Worm (Caenorhabditis elegans) whole organism, L4 larva: ENCODE measurements around the gene clec-194.

ENCODE experiments used
- F37D6.2 ChIP-seq: sonication (generic microtip); optimal IDR thresholded peaks from 2 replicates; lab custom pipeline; 2016; ENCODE audit warnings: mild to moderate bottlenecking, missing genetic modification characterization, missing compliant biosample characterization
- R02D3.7 ChIP-seq: fragments of 150-350 bp; sonication (generic microtip); optimal IDR thresholded peaks from 3 replicates; lab custom pipeline; 2014; ENCODE audit warnings: missing biosample characterization, missing genetic modification characterization
- aha-1 ChIP-seq: fragments of 150-350 bp; peaks from one replicate; lab custom pipeline; 2014; ENCODE audit warnings: missing biosample characterization, missing genetic modification characterization
- aly-2 ChIP-seq: sonication (generic microtip); optimal IDR thresholded peaks from 2 replicates; lab custom pipeline; 2018; ENCODE audit warnings: missing biosample characterization, missing genetic modification characterization
- ama-1 ChIP-seq: fragments of 150-350 bp; optimal IDR thresholded peaks from 2 replicates; lab custom pipeline; 2014; ENCODE audit warnings: inconsistent platforms, mixed read lengths
- arid-1 ChIP-seq: fragments of 200-800 bp; sonication (Bioruptor generic); conservative IDR thresholded peaks from 2 replicates; pipeline ENCODE4 v1.3.6; 2022; ENCODE audit warnings: missing genetic modification reagents, missing genetic modification characterization, missing compliant biosample characterization
- ceh-20 ChIP-seq: fragments of 200-800 bp; sonication (Bioruptor generic); IDR thresholded peaks from 2 replicates; pipeline ENCODE4 v1.3.6; 2022; ENCODE audit warnings: missing genetic modification reagents, missing genetic modification characterization, missing compliant biosample characterization
- ceh-28 ChIP-seq: fragments of 150-350 bp; optimal IDR thresholded peaks from 2 replicates; lab custom pipeline; 2014; ENCODE audit warnings: missing biosample characterization, missing genetic modification reagents, missing genetic modification characterization
- ceh-44 ChIP-seq: fragments of 200-800 bp; sonication (Bioruptor generic); IDR thresholded peaks from 2 replicates; pipeline ENCODE4 v1.3.6; 2022; ENCODE audit warnings: missing genetic modification reagents, missing genetic modification characterization, missing compliant biosample characterization
- daf-16 ChIP-seq, 3 experiments: sonication (generic microtip); optimal IDR thresholded peaks; 2 replicates each; lab custom pipeline; 2016 to 2017; ENCODE audit warnings: missing genetic modification characterization in 3 of 3, missing genetic modification reagents in 3 of 3, mild to moderate bottlenecking in 2 of 3, missing compliant biosample characterization in 2 of 3, missing biosample characterization in 1 of 3, moderate library complexity in 1 of 3
- daf-8 ChIP-seq: fragments of 200-800 bp; sonication (Bioruptor generic); IDR thresholded peaks from 2 replicates; pipeline ENCODE4 v1.3.6; 2022; ENCODE audit warnings: missing genetic modification characterization, missing compliant biosample characterization
- dmd-6 ChIP-seq: fragments of 200-800 bp; sonication (Bioruptor generic); IDR thresholded peaks from 2 replicates; pipeline ENCODE4 v1.3.6; 2022; ENCODE audit warnings: missing genetic modification reagents, missing genetic modification characterization, missing compliant biosample characterization
- dpl-1 ChIP-seq: fragments of 150-350 bp; optimal IDR thresholded peaks from 2 replicates; lab custom pipeline; 2014; ENCODE audit warnings: missing biosample characterization, missing genetic modification reagents, missing genetic modification characterization
- dve-1 ChIP-seq: sonication (generic microtip); optimal IDR thresholded peaks from 2 replicates; lab custom pipeline; 2017; ENCODE audit warnings: antibody characterized with exemption, mild to moderate bottlenecking, missing genetic modification characterization, missing compliant biosample characterization; ENCODE audit not compliant: insufficient read depth
- egl-27 ChIP-seq: sonication (generic microtip); optimal IDR thresholded peaks from 3 replicates; lab custom pipeline; 2017; ENCODE audit warnings: missing biosample characterization, missing genetic modification reagents, missing genetic modification characterization
- fkh-10 ChIP-seq: fragments of 150-350 bp; optimal IDR thresholded peaks from 2 replicates; lab custom pipeline; 2014; ENCODE audit warnings: missing biosample characterization, missing genetic modification reagents, missing genetic modification characterization
- hif-1 ChIP-seq, 2 experiments: sonication (generic microtip); optimal IDR thresholded peaks; 2 replicates each; lab custom pipeline; 2016 to 2017; ENCODE audit warnings: missing compliant biosample characterization in 2 of 2, missing genetic modification characterization in 2 of 2, missing genetic modification reagents in 2 of 2, missing genotype in 2 of 2, mild to moderate bottlenecking in 1 of 2
- hlh-11 ChIP-seq: fragments of 200-800 bp; sonication (Bioruptor generic); optimal IDR thresholded peaks from 2 replicates; lab custom pipeline; 2018; ENCODE audit warnings: mild to moderate bottlenecking, missing genetic modification characterization, missing compliant biosample characterization
- hlh-30 ChIP-seq: sonication (generic microtip); optimal IDR thresholded peaks from 2 replicates; lab custom pipeline; 2017; ENCODE audit warnings: antibody characterized with exemption, mild to moderate bottlenecking, missing genetic modification characterization, missing compliant biosample characterization; ENCODE audit not compliant: insufficient read depth
- hmg-1.1 ChIP-seq: fragments of 200-800 bp; sonication (Bioruptor generic); IDR thresholded peaks from 2 replicates; pipeline ENCODE4 v1.3.6; 2022; ENCODE audit warnings: missing genetic modification reagents, missing genetic modification characterization, missing compliant biosample characterization
- lim-7 ChIP-seq: fragments of 200-800 bp; sonication (Bioruptor generic); IDR thresholded peaks from 2 replicates; pipeline ENCODE4 v1.3.6; 2022; ENCODE audit warnings: missing genetic modification characterization, missing compliant biosample characterization
- lin-13 ChIP-seq: fragments of 150-350 bp; optimal IDR thresholded peaks from 2 replicates; lab custom pipeline; 2014; ENCODE audit warnings: missing biosample characterization, missing genetic modification reagents, missing genetic modification characterization
- lin-15B ChIP-seq: fragments of 150-350 bp; sonication (generic microtip); optimal IDR thresholded peaks from 3 replicates; lab custom pipeline; 2014; ENCODE audit warnings: missing biosample characterization, missing genetic modification characterization
- lin-29 ChIP-seq: fragments of 200-800 bp; sonication (Bioruptor generic); IDR thresholded peaks from 2 replicates; pipeline ENCODE4 v1.3.6; 2022; ENCODE audit warnings: missing genetic modification reagents, missing genetic modification characterization, missing compliant biosample characterization
- lin-38 ChIP-seq: fragments of 200-800 bp; sonication (Bioruptor generic); IDR thresholded peaks from 2 replicates; pipeline ENCODE4 v1.3.6; 2022; ENCODE audit warnings: missing genetic modification reagents, missing genetic modification characterization, missing compliant biosample characterization
- lin-39 ChIP-seq: fragments of 150-350 bp; optimal IDR thresholded peaks from 2 replicates; lab custom pipeline; 2014; ENCODE audit warnings: missing biosample characterization, missing genetic modification reagents, missing genetic modification characterization
- lir-3 ChIP-seq: sonication (generic microtip); optimal IDR thresholded peaks from 2 replicates; lab custom pipeline; 2016; ENCODE audit warnings: mild to moderate bottlenecking, missing genetic modification characterization, missing compliant biosample characterization
- lsy-2 ChIP-seq, 2 experiments: fragments of 150-350 bp in 1 of 2; sonication (generic microtip) in 1 of 2; optimal IDR thresholded peaks; 2 replicates each; lab custom pipeline; 2014 to 2017; ENCODE audit warnings: missing biosample characterization in 2 of 2, missing genetic modification characterization in 2 of 2
- madf-5 ChIP-seq, 2 experiments: fragments of 200-800 bp; sonication (Bioruptor generic); IDR thresholded peaks; 2 replicates each; pipeline ENCODE4 v1.3.6; 2022; ENCODE audit warnings: missing compliant biosample characterization in 2 of 2, missing genetic modification characterization in 2 of 2
- mdl-1 ChIP-seq, 2 experiments: fragments of 150-350 bp in 1 of 2; sonication (generic microtip) in 1 of 2; optimal IDR thresholded peaks; 2 replicates each; lab custom pipeline; 2014 to 2017; ENCODE audit warnings: missing biosample characterization in 2 of 2, missing genetic modification characterization in 2 of 2
- mep-1 ChIP-seq: fragments of 150-350 bp; sonication (generic microtip); optimal IDR thresholded peaks from 3 replicates; lab custom pipeline; 2014; ENCODE audit warnings: missing biosample characterization, missing genetic modification characterization
- mxl-3 ChIP-seq: fragments of 200-800 bp; sonication (Bioruptor generic); optimal IDR thresholded peaks from 2 replicates; lab custom pipeline; 2018; ENCODE audit warnings: mild to moderate bottlenecking, missing genetic modification characterization, missing compliant biosample characterization
- nhr-102 ChIP-seq: sonication (generic microtip); optimal IDR thresholded peaks from 2 replicates; lab custom pipeline; 2016; ENCODE audit warnings: mild to moderate bottlenecking, missing genetic modification characterization, moderate library complexity, missing compliant biosample characterization
- nhr-237 ChIP-seq: sonication (generic microtip); optimal IDR thresholded peaks from 2 replicates; lab custom pipeline; 2017; ENCODE audit warnings: missing biosample characterization, missing genetic modification characterization
- nhr-25 ChIP-seq: sonication (generic microtip); optimal IDR thresholded peaks from 2 replicates; lab custom pipeline; 2017; ENCODE audit warnings: missing genetic modification characterization, mild to moderate bottlenecking, missing compliant biosample characterization, antibody characterized with exemption, moderate library complexity, borderline replicate concordance; ENCODE audit not compliant: insufficient read depth
- nhr-41 ChIP-seq: fragments of 200-800 bp; sonication (Bioruptor generic); IDR thresholded peaks from 2 replicates; pipeline ENCODE4 v1.3.6; 2022; ENCODE audit warnings: missing genetic modification reagents, missing genetic modification characterization, missing compliant biosample characterization
- nhr-42 ChIP-seq: fragments of 200-800 bp; sonication (Bioruptor generic); IDR thresholded peaks from 2 replicates; pipeline ENCODE4 v1.3.6; 2022; ENCODE audit warnings: missing genetic modification characterization, missing compliant biosample characterization
- nhr-48 ChIP-seq: sonication (generic microtip); optimal IDR thresholded peaks from 2 replicates; lab custom pipeline; 2016; ENCODE audit warnings: mild to moderate bottlenecking, missing genetic modification characterization, missing compliant biosample characterization
- nhr-6 ChIP-seq: fragments of 150-350 bp; optimal IDR thresholded peaks from 2 replicates; lab custom pipeline; 2014; ENCODE audit warnings: missing biosample characterization, missing genetic modification characterization
- nhr-76 ChIP-seq: fragments of 150-350 bp; optimal IDR thresholded peaks from 2 replicates; lab custom pipeline; 2014; ENCODE audit warnings: missing biosample characterization, missing genetic modification characterization
- nhr-77 ChIP-seq: fragments of 150-350 bp; optimal IDR thresholded peaks from 2 replicates; lab custom pipeline; 2014; ENCODE audit warnings: missing biosample characterization, missing genetic modification characterization
- php-3 ChIP-seq: fragments of 200-800 bp; sonication (Bioruptor generic); IDR thresholded peaks from 2 replicates; pipeline ENCODE4 v1.3.6; 2022; ENCODE audit warnings: missing genetic modification reagents, missing genetic modification characterization, missing compliant biosample characterization
- rbr-2 ChIP-seq: sonication (generic microtip); optimal IDR thresholded peaks from 2 replicates; lab custom pipeline; 2016; ENCODE audit warnings: missing genotype, missing genetic modification characterization, missing compliant biosample characterization
- snpc-1.2 ChIP-seq: fragments of 200-800 bp; sonication (Bioruptor generic); IDR thresholded peaks from 2 replicates; pipeline ENCODE4 v1.3.6; 2022; ENCODE audit warnings: missing genetic modification reagents, missing genetic modification characterization, missing compliant biosample characterization
- snpc-4 ChIP-seq: fragments of 150-350 bp; optimal IDR thresholded peaks from 2 replicates; lab custom pipeline; 2014; ENCODE audit warnings: missing biosample characterization, missing genetic modification characterization
- spr-1 ChIP-seq: sonication (generic microtip); optimal IDR thresholded peaks from 2 replicates; lab custom pipeline; 2016; ENCODE audit warnings: mild to moderate bottlenecking, missing genetic modification characterization, missing compliant biosample characterization
- spr-3 ChIP-seq: fragments of 200-800 bp; sonication (Bioruptor generic); optimal IDR thresholded peaks from 2 replicates; lab custom pipeline; 2018; ENCODE audit warnings: mild to moderate bottlenecking, missing genetic modification characterization, missing compliant biosample characterization
- unc-130 ChIP-seq: sonication (generic microtip); optimal IDR thresholded peaks from 2 replicates; lab custom pipeline; 2016; ENCODE audit warnings: missing genetic modification reagents, missing genetic modification characterization, missing compliant biosample characterization
- vab-7 ChIP-seq: fragments of 200-800 bp; sonication (Bioruptor generic); IDR thresholded peaks from 2 replicates; pipeline ENCODE4 v1.3.6; 2022; ENCODE audit warnings: missing genetic modification reagents, missing genetic modification characterization, missing compliant biosample characterization
- zip-2 ChIP-seq: fragments of 150-350 bp; optimal IDR thresholded peaks from 2 replicates; lab custom pipeline; 2014; ENCODE audit warnings: missing biosample characterization, missing genetic modification characterization
- ztf-7 ChIP-seq: fragments of 150-350 bp; optimal IDR thresholded peaks from 2 replicates; lab custom pipeline; 2014; ENCODE audit warnings: missing biosample characterization, missing genetic modification characterization

The clec-194 gene

DNA sequence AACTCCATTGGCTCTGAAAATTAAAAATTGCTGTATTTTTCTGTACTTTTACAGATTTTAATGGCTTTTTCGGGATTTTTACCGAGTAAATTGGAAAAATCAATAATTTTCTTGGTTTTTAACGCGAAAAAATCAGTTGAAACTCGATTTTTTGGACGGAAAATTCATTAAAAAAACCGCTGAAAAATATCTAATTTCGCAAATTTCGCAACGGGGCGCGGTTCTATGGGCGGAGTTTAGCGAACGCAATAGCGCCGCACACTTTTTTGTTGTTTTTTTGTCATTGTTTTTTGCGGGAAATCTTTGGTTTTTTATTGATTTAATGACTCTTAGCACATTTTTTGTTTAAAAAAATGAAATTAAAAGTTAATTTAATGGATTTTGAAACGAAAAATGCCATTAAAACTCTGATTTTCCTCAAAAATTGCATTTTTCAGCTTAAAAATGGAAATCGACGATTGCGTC, 32.0 kb downstream of the clec-194 start, which contains the start of the genes mel-46 and lsy-13:
Gene mel-46 (minus strand): TSS at position 51 of the 465 bp plus-strand sequence.
Gene lsy-13 (plus strand): TSS at position 440 of the 465 bp plus-strand sequence.
- TF ChIP-seq ceh-28 (no peak), lir-3 (no peak), rbr-2 (tag; lab: Kevin White, UChicago) (peak; percentile 52), F37D6.2 (tag; lab: Kevin White, UChicago) (no peak), php-3 (GFP tag; lab: Robert Waterston, UW) (no peak), aha-1 (tag; lab: Kevin White, UChicago) (peak; percentile 73), lin-29 (no peak), lin-13 (GFP tag; lab: Kevin White, UChicago) (peak; percentile 1), nhr-102 (no peak), spr-1 (tag; lab: Kevin White, UChicago) (no peak), nhr-6 (tag; lab: Kevin White, UChicago) (no peak), nhr-41 (no peak), lsy-2 (tag; optimal IDR thresholded peaks at IDR 0.05; lab: Kevin White, UChicago) (peak in 1 of 2 experiments; percentile 70), lin-38 (GFP tag; lab: Robert Waterston, UW) (peak; percentile 63), mep-1 (tag; lab: Kevin White, UChicago) (peak; percentile 70), unc-130 (GFP tag; lab: Kevin White, UChicago) (peak; percentile 55), aly-2 (no peak), daf-8 (GFP tag; lab: Robert Waterston, UW) (no peak), zip-2 (tag; lab: Kevin White, UChicago) (no peak), ama-1 (lab: Kevin White, UChicago) (peak; percentile 11), nhr-48 (no peak), vab-7 (GFP tag; lab: Robert Waterston, UW) (peak; percentile 39; the same call in 1 of the 2 replicates), nhr-237 (tag; lab: Kevin White, UChicago) (no peak), dpl-1 (peak; percentile 55), arid-1 (GFP tag; lab: Robert Waterston, UW) (no peak), mxl-3 (GFP tag; lab: Kevin White, UChicago) (no peak), nhr-42 (GFP tag; lab: Robert Waterston, UW) (no peak), nhr-25 (tag; lab: Kevin White, UChicago) (no peak), nhr-76 (tag; lab: Kevin White, UChicago) (no peak), hlh-11 (peak; percentile 5), lin-15B (no peak), ceh-44 (GFP tag; lab: Robert Waterston, UW) (no peak), snpc-1.2 (GFP tag; lab: Robert Waterston, UW) (peak; percentile 60; the same call in 1 of the 2 replicates), madf-5 (GFP tag; IDR thresholded peaks at IDR 0.05; lab: Robert Waterston, UW) (no peak), fkh-10 (GFP tag; lab: Kevin White, UChicago) (no peak), hif-1 (tag; optimal IDR thresholded peaks at IDR 0.05; lab: Kevin White, UChicago) (peak in 1 of 2 experiments; percentile 43), nhr-77 (peak; percentile 9), dmd-6 (GFP tag; lab: Robert Waterston, UW) (no peak), egl-27 (no peak), snpc-4 (tag; lab: Kevin White, UChicago) (no peak), ztf-7 (no peak), hlh-30 (tag; lab: Kevin White, UChicago) (peak; percentile 7), dve-1 (tag; lab: Kevin White, UChicago) (peak; percentile 29), ceh-20 (GFP tag; lab: Robert Waterston, UW) (no peak), hmg-1.1 (GFP tag; lab: Robert Waterston, UW) (peak; percentile 39; the same call in 1 of the 2 replicates), mdl-1 (tag; optimal IDR thresholded peaks at IDR 0.05; lab: Kevin White, UChicago) (no peak), spr-3 (GFP tag; lab: Kevin White, UChicago) (no peak), daf-16 (GFP tag; optimal IDR thresholded peaks at IDR 0.05; lab: Kevin White, UChicago) (peak in 1 of 2 experiments; percentile 2), daf-16 (tag; optimal IDR thresholded peaks at IDR 0.05; lab: Kevin White, UChicago) (peak; percentile 52), R02D3.7 (tag; lab: Kevin White, UChicago) (no peak), lim-7 (GFP tag; lab: Robert Waterston, UW) (no peak), lin-39 (tag; lab: Kevin White, UChicago) (no peak)
